Worm (Caenorhabditis elegans) whole organism, L2 larva: ENCODE data around the gene sup-18.

ENCODE experiments used
- C34F6.9 ChIP-seq: fragments of 150-350 bp; optimal IDR thresholded peaks from 2 replicates; lab custom pipeline; 2014; ENCODE audit warnings: missing biosample characterization, missing genetic modification characterization
- F13H6.1 ChIP-seq: sonication (generic microtip); optimal IDR thresholded peaks from 2 replicates; lab custom pipeline; 2016; ENCODE audit warnings: missing genetic modification characterization, missing compliant biosample characterization
- R02D3.7 ChIP-seq: fragments of 150-350 bp; optimal IDR thresholded peaks from 2 replicates; lab custom pipeline; 2014; ENCODE audit warnings: missing biosample characterization, missing genetic modification characterization
- Y55F3AM.14 ChIP-seq: fragments of 200-800 bp; sonication (Bioruptor generic); optimal IDR thresholded peaks from 2 replicates; lab custom pipeline; 2018; ENCODE audit warnings: mild to moderate bottlenecking, missing genetic modification characterization, missing compliant biosample characterization
- ZK546.5 ChIP-seq: sonication (generic microtip); optimal IDR thresholded peaks from 2 replicates; lab custom pipeline; 2017; ENCODE audit warnings: missing biosample characterization, missing genetic modification characterization
- alr-1 ChIP-seq: fragments of 150-350 bp; optimal IDR thresholded peaks from 2 replicates; lab custom pipeline; 2014; ENCODE audit warnings: missing biosample characterization, missing genetic modification characterization
- aly-2 ChIP-seq: fragments of 150-350 bp; optimal IDR thresholded peaks from 2 replicates; lab custom pipeline; 2014; ENCODE audit warnings: missing biosample characterization, missing genetic modification characterization
- ama-1 ChIP-seq: fragments of 150-350 bp; optimal IDR thresholded peaks from 2 replicates; lab custom pipeline; 2018; ENCODE audit warnings: inconsistent platforms
- blmp-1 ChIP-seq: sonication (generic microtip); optimal IDR thresholded peaks from 2 replicates; lab custom pipeline; 2017; ENCODE audit warnings: missing genetic modification characterization, mild to moderate bottlenecking, missing compliant biosample characterization, antibody characterized with exemption, moderate library complexity; ENCODE audit not compliant: insufficient read depth
- ceh-16 ChIP-seq: fragments of 150-350 bp; optimal IDR thresholded peaks from 2 replicates; lab custom pipeline; 2014; ENCODE audit warnings: missing biosample characterization, missing genetic modification characterization
- ceh-82 ChIP-seq: fragments of 150-350 bp; optimal IDR thresholded peaks from 2 replicates; lab custom pipeline; 2014; ENCODE audit warnings: missing biosample characterization, missing genetic modification characterization
- crh-2 ChIP-seq: sonication (generic microtip); optimal IDR thresholded peaks from 2 replicates; lab custom pipeline; 2017; ENCODE audit warnings: missing biosample characterization, missing genetic modification characterization
- dmd-4 ChIP-seq: sonication (generic microtip); optimal IDR thresholded peaks from 2 replicates; lab custom pipeline; 2017; ENCODE audit warnings: missing biosample characterization, missing genetic modification characterization
- egl-27 ChIP-seq: sonication (generic microtip); optimal IDR thresholded peaks from 3 replicates; lab custom pipeline; 2017; ENCODE audit warnings: missing biosample characterization, missing genetic modification reagents, missing genetic modification characterization
- elt-1 ChIP-seq: fragments of 150-350 bp; optimal IDR thresholded peaks from 2 replicates; lab custom pipeline; 2014; ENCODE audit warnings: missing biosample characterization, missing genetic modification characterization
- elt-3 ChIP-seq: sonication (generic microtip); optimal IDR thresholded peaks from 2 replicates; lab custom pipeline; 2017; ENCODE audit warnings: missing biosample characterization, missing genetic modification characterization
- fos-1 ChIP-seq: fragments of 150-350 bp; optimal IDR thresholded peaks from 2 replicates; lab custom pipeline; 2014; ENCODE audit warnings: missing biosample characterization, missing genetic modification characterization
- gmeb-1 ChIP-seq: fragments of 150-350 bp; optimal IDR thresholded peaks from 2 replicates; lab custom pipeline; 2014; ENCODE audit warnings: missing biosample characterization, missing genetic modification characterization
- lin-11 ChIP-seq: fragments of 150-350 bp; sonication (generic microtip); optimal IDR thresholded peaks from 2 replicates; lab custom pipeline; 2014; ENCODE audit warnings: missing biosample characterization, missing genetic modification characterization, inconsistent platforms, mixed read lengths
- lin-13 ChIP-seq: fragments of 150-350 bp; optimal IDR thresholded peaks from 2 replicates; lab custom pipeline; 2014; ENCODE audit warnings: missing biosample characterization, missing genetic modification reagents, missing genetic modification characterization
- lin-39 ChIP-seq: fragments of 150-350 bp; optimal IDR thresholded peaks from 2 replicates; lab custom pipeline; 2014; ENCODE audit warnings: missing biosample characterization, missing genetic modification reagents, missing genetic modification characterization
- lsy-2 ChIP-seq, 2 experiments: fragments of 150-350 bp in 1 of 2; sonication (generic microtip) in 1 of 2; optimal IDR thresholded peaks; 2 replicates each; lab custom pipeline; 2014 to 2017; ENCODE audit warnings: missing biosample characterization in 2 of 2, missing genetic modification characterization in 2 of 2
- mab-5 ChIP-seq: fragments of 150-350 bp; optimal IDR thresholded peaks from 2 replicates; lab custom pipeline; 2014; ENCODE audit warnings: missing biosample characterization, missing genetic modification characterization
- mbf-1 ChIP-seq: sonication (generic microtip); optimal IDR thresholded peaks from 2 replicates; lab custom pipeline; 2017; ENCODE audit warnings: missing biosample characterization, missing genetic modification characterization
- mdl-1 ChIP-seq, 2 experiments: fragments of 150-350 bp in 1 of 2; sonication (generic microtip) in 1 of 2; optimal IDR thresholded peaks; 2 replicates each; lab custom pipeline; 2017; ENCODE audit warnings: missing biosample characterization in 2 of 2, missing genetic modification characterization in 2 of 2
- nhr-10 ChIP-seq: sonication (generic microtip); optimal IDR thresholded peaks from 2 replicates; lab custom pipeline; 2017; ENCODE audit warnings: missing biosample characterization, missing genetic modification characterization
- nhr-11 ChIP-seq: fragments of 150-350 bp; optimal IDR thresholded peaks from 2 replicates; lab custom pipeline; 2014; ENCODE audit warnings: missing biosample characterization, missing genetic modification characterization
- nhr-12 ChIP-seq: fragments of 150-350 bp; optimal IDR thresholded peaks from 2 replicates; lab custom pipeline; 2014; ENCODE audit warnings: missing biosample characterization, missing genetic modification characterization
- nhr-129 ChIP-seq: fragments of 150-350 bp; optimal IDR thresholded peaks from 2 replicates; lab custom pipeline; 2014; ENCODE audit warnings: missing biosample characterization, missing genetic modification characterization
- nhr-21 ChIP-seq: fragments of 150-350 bp; optimal IDR thresholded peaks from 2 replicates; lab custom pipeline; 2014; ENCODE audit warnings: missing biosample characterization, missing genetic modification characterization
- nhr-23 ChIP-seq: fragments of 150-350 bp; optimal IDR thresholded peaks from 2 replicates; lab custom pipeline; 2014; ENCODE audit warnings: missing biosample characterization, missing genetic modification reagents, missing genetic modification characterization
- nhr-237 ChIP-seq: fragments of 150-350 bp; optimal IDR thresholded peaks from 2 replicates; lab custom pipeline; 2014; ENCODE audit warnings: missing biosample characterization, missing genetic modification characterization
- nhr-25 ChIP-seq: fragments of 150-350 bp; sonication (generic microtip); optimal IDR thresholded peaks from 3 replicates; lab custom pipeline; 2014; ENCODE audit warnings: missing biosample characterization, missing genetic modification characterization
- nhr-6 ChIP-seq: fragments of 150-350 bp; optimal IDR thresholded peaks from 2 replicates; lab custom pipeline; 2014; ENCODE audit warnings: missing biosample characterization, missing genetic modification characterization
- nhr-77 ChIP-seq: fragments of 150-350 bp; optimal IDR thresholded peaks from 2 replicates; lab custom pipeline; 2014; ENCODE audit warnings: missing biosample characterization, missing genetic modification characterization
- peb-1 ChIP-seq: fragments of 150-350 bp; optimal IDR thresholded peaks from 2 replicates; lab custom pipeline; 2014; ENCODE audit warnings: missing biosample characterization, missing genetic modification characterization
- sem-4 ChIP-seq: fragments of 150-350 bp; optimal IDR thresholded peaks from 2 replicates; lab custom pipeline; 2014; ENCODE audit warnings: missing biosample characterization, missing genetic modification reagents, missing genetic modification characterization
- skn-1 ChIP-seq: sonication (generic microtip); optimal IDR thresholded peaks from 2 replicates; lab custom pipeline; 2017; ENCODE audit warnings: missing biosample characterization, missing genetic modification characterization
- sma-3 ChIP-seq: sonication (generic microtip); optimal IDR thresholded peaks from 2 replicates; lab custom pipeline; 2016; ENCODE audit warnings: missing genetic modification reagents, missing genetic modification characterization, missing compliant biosample characterization
- sma-9 ChIP-seq, 2 experiments: fragments of 150-350 bp in 1 of 2; sonication (generic microtip) in 1 of 2; optimal IDR thresholded peaks; 2 replicates each; lab custom pipeline; 2014 to 2016; ENCODE audit warnings: missing genetic modification characterization in 2 of 2, mild to moderate bottlenecking in 1 of 2, missing biosample characterization in 1 of 2, missing compliant biosample characterization in 1 of 2, missing genetic modification reagents in 1 of 2, moderate library complexity in 1 of 2
- snpc-4 ChIP-seq: fragments of 150-350 bp; optimal IDR thresholded peaks from 2 replicates; lab custom pipeline; 2014; ENCODE audit warnings: missing biosample characterization, missing genetic modification characterization
- unc-39 ChIP-seq: fragments of 150-350 bp; optimal IDR thresholded peaks from 2 replicates; lab custom pipeline; 2014; ENCODE audit warnings: missing biosample characterization, missing genetic modification characterization
- unc-55 ChIP-seq: fragments of 150-350 bp; sonication (generic microtip); optimal IDR thresholded peaks from 3 replicates; lab custom pipeline; 2014; ENCODE audit warnings: missing biosample characterization, missing genetic modification reagents, missing genetic modification characterization
- unc-62 ChIP-seq: fragments of 150-350 bp; optimal IDR thresholded peaks from 2 replicates; lab custom pipeline; 2014; ENCODE audit warnings: missing biosample characterization, missing genetic modification reagents, missing genetic modification characterization
- zag-1 ChIP-seq: fragments of 150-350 bp; optimal IDR thresholded peaks from 2 replicates; lab custom pipeline; 2014; ENCODE audit warnings: missing biosample characterization, missing genetic modification characterization
- ztf-1 ChIP-seq: fragments of 200-800 bp; sonication (Bioruptor generic); conservative IDR thresholded peaks from 2 replicates; pipeline ENCODE4 v1.3.6; 2022; ENCODE audit warnings: missing genetic modification characterization, missing compliant biosample characterization
- ztf-11 ChIP-seq: sonication (generic microtip); optimal IDR thresholded peaks from 2 replicates; lab custom pipeline; 2017; ENCODE audit warnings: missing biosample characterization, missing genetic modification characterization
- ztf-4 ChIP-seq: fragments of 150-350 bp; optimal IDR thresholded peaks from 2 replicates; lab custom pipeline; 2014; ENCODE audit warnings: missing biosample characterization, missing genetic modification characterization

sup-18 gene

ce11 chrIII:7903427-7903826 is 24.7 kb upstream of the sup-18 start:
- TF ChIP-seq C34F6.9, result no peak
- no peak for TF ChIP-seq blmp-1 (tag; lab: Kevin White, UChicago)
- TF ChIP-seq sma-3 (GFP tag; lab: Kevin White, UChicago), result no peak

ce11 chrIII:7900733-7901132 is 22.0 kb upstream of the sup-18 start, which contains the start of gene best-24:
TSS of gene best-24 (plus strand) at chrIII:7901033.
- TF ChIP-seq ZK546.5 (tag; lab: Kevin White, UChicago) (no peak), nhr-10 (tag; lab: Kevin White, UChicago) (no peak), nhr-237 (tag; lab: Kevin White, UChicago) (no peak)

- TF ChIP-seq sma-3 (GFP tag; lab: Kevin White, UChicago) (peak; percentile 55), nhr-10 (tag; lab: Kevin White, UChicago) (no peak), crh-2 (no peak), zag-1 (tag; lab: Kevin White, UChicago) (no peak), lsy-2 (tag; optimal IDR thresholded peaks at IDR 0.05; lab: Kevin White, UChicago) (peak in 1 of 2 experiments; percentile 48), peb-1 (tag; lab: Kevin White, UChicago) (no peak), unc-62 (no peak), ztf-11 (tag; lab: Kevin White, UChicago) (no peak), ama-1 (lab: Kevin White, UChicago) (no peak), nhr-25 (tag; lab: Kevin White, UChicago) (peak; percentile 76), R02D3.7 (no peak), nhr-11 (tag; lab: Kevin White, UChicago) (no peak), fos-1 (tag; lab: Kevin White, UChicago) (no peak), nhr-6 (tag; lab: Kevin White, UChicago) (no peak), alr-1 (tag; lab: Kevin White, UChicago) (no peak), Y55F3AM.14 (GFP tag; lab: Kevin White, UChicago) (no peak), aly-2 (tag; lab: Kevin White, UChicago) (no peak), sem-4 (tag; lab: Kevin White, UChicago) (no peak), nhr-237 (tag; lab: Kevin White, UChicago) (no peak), egl-27 (tag; lab: Kevin White, UChicago) (no peak), ZK546.5 (tag; lab: Kevin White, UChicago) (no peak), mbf-1 (tag; lab: Kevin White, UChicago) (no peak), ceh-16 (no peak), blmp-1 (tag; lab: Kevin White, UChicago) (peak; percentile 1), ceh-82 (tag; lab: Kevin White, UChicago) (no peak), elt-1 (tag; lab: Kevin White, UChicago) (no peak), gmeb-1 (tag; lab: Kevin White, UChicago) (peak; percentile 45), ztf-4 (tag; lab: Kevin White, UChicago) (no peak), skn-1 (tag; lab: Kevin White, UChicago) (no peak), dmd-4 (no peak), unc-55 (GFP tag; lab: Kevin White, UChicago) (no peak), snpc-4 (tag; lab: Kevin White, UChicago) (no peak), unc-39 (tag; lab: Kevin White, UChicago) (no peak), sma-9 (GFP tag; optimal IDR thresholded peaks at IDR 0.05; lab: Kevin White, UChicago) (peak; percentile 73), sma-9 (tag; optimal IDR thresholded peaks at IDR 0.05; lab: Kevin White, UChicago) (no peak), nhr-77 (tag; lab: Kevin White, UChicago) (no peak), ztf-1 (GFP tag; lab: Robert Waterston, UW) (no peak), lin-39 (tag; lab: Kevin White, UChicago) (no peak), nhr-21 (peak; percentile 81), mab-5 (no peak), nhr-129 (tag; lab: Kevin White, UChicago) (no peak), nhr-23 (tag; lab: Kevin White, UChicago) (no peak), F13H6.1 (tag; lab: Kevin White, UChicago) (no peak), nhr-12 (no peak), mdl-1 (tag; optimal IDR thresholded peaks at IDR 0.05; lab: Kevin White, UChicago) (no peak), lin-13 (no peak), lin-11 (tag; lab: Kevin White, UChicago) (no peak), elt-3 (tag; lab: Kevin White, UChicago) (no peak), C34F6.9 (no peak)
Measured at ce11 chrIII:7897733-7898132, 19.0 kb upstream of the sup-18 start.
